Fruit fly (Drosophila melanogaster) S2 (cell line): Measurements from ENCODE around the gene mRpL46.

Experiments
- CG8478 ChIP-seq: fragments of >200 bp; optimal IDR thresholded peaks from 2 replicates; lab custom pipeline; 2018
- CTCF ChIP-seq, 2 experiments: fragments of >200 bp; optimal IDR thresholded peaks; 2 replicates each; lab custom pipeline; 2018

DNA sequence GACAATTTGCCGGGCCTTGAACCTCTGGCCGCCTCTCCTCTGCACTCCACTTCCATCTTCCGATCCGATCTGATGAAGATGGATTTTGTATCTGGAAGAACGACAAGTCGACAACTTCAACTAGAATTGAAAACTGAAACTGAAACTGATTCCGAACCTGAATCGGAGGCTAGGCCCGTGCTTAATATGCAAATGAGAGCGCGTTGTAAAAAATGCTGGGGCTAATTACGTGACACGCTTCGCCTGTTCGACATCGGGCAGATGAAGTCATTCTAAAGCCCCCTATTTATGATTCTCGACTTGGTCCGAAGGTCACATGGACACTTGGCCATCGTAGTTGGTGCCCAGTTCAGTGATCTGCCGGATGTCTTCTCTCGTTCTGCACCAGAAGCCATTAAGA lies 39.4 kb downstream of the mRpL46 start:
- TF ChIP-seq CTCF (optimal IDR thresholded peaks at IDR 0.05; lab: Kevin White, UChicago): no peak
- no peak for TF ChIP-seq CG8478 (lab: Kevin White, UChicago)
